Fruit fly (Drosophila melanogaster) Kc167 (cell line): Measurements from ENCODE around the gene CG13288.

Source experiments
- h ChIP-seq: fragments of >200 bp; optimal IDR thresholded peaks from 3 replicates; lab custom pipeline; 2018; ENCODE audit warnings: missing external identifiers
- insv ChIP-seq: fragments of >200 bp; optimal IDR thresholded peaks from 3 replicates; lab custom pipeline; 2018; ENCODE audit warnings: missing external identifiers
- psq ChIP-seq: fragments of >200 bp; optimal IDR thresholded peaks from 2 replicates; lab custom pipeline; 2017; ENCODE audit warnings: missing external identifiers

dm6 chr3L:5891812-5892211, 15.4 kb upstream of the CG13288 start:
- TF ChIP-seq h (lab: Kevin White, UChicago): no peak
- no peak for TF ChIP-seq psq (lab: Kevin White, UChicago)
- no peak for TF ChIP-seq insv
